Fruit fly (Drosophila melanogaster) whole organism, embryonic: Measurements from ENCODE around the gene CG6094.

Experiments
- Bgb ChIP-seq: fragments of 200-800 bp; sonication (Bioruptor generic); IDR thresholded peaks from 2 replicates; pipeline ENCODE4 v1.3.6; 2022; ENCODE audit warnings: missing biosample characterization, missing genetic modification characterization; ENCODE audit not compliant: partially characterized antibody
- CG11504 ChIP-seq: fragments of 200-800 bp; sonication (Bioruptor generic); optimal IDR thresholded peaks from 3 replicates; lab custom pipeline; 2019; ENCODE audit warnings: missing biosample characterization, mild to moderate bottlenecking, missing genetic modification characterization, moderate library complexity
- CG11560 ChIP-seq: fragments of 200-800 bp; sonication (Bioruptor generic); IDR thresholded peaks from 3 replicates; pipeline ENCODE4 v1.3.6; 2022; ENCODE audit warnings: missing biosample characterization, missing genetic modification characterization
- CG12299 ChIP-seq: fragments of 200-800 bp; sonication (Bioruptor generic); optimal IDR thresholded peaks from 2 replicates; lab custom pipeline; 2018; ENCODE audit warnings: missing biosample characterization, mild to moderate bottlenecking, missing genetic modification characterization
- CG12769 ChIP-seq: fragments of 200-800 bp; sonication (Bioruptor generic); optimal IDR thresholded peaks from 2 replicates; lab custom pipeline; 2019; ENCODE audit warnings: missing biosample characterization, mild to moderate bottlenecking, missing genetic modification characterization, moderate library complexity
- CG13296 ChIP-seq: fragments of 200-800 bp; sonication (Bioruptor generic); optimal IDR thresholded peaks from 3 replicates; lab custom pipeline; 2018; ENCODE audit warnings: missing biosample characterization, mild to moderate bottlenecking, missing genetic modification characterization
- CG13424 ChIP-seq: fragments of 200-800 bp; sonication (Bioruptor generic); optimal IDR thresholded peaks from 2 replicates; lab custom pipeline; 2019; ENCODE audit warnings: missing biosample characterization, mild to moderate bottlenecking, missing genetic modification characterization, moderate library complexity
- CG13624 ChIP-seq: fragments of 200-800 bp; sonication (Bioruptor generic); optimal IDR thresholded peaks from 2 replicates; lab custom pipeline; 2016; ENCODE audit warnings: missing biosample characterization, missing genetic modification characterization
- CG14441 ChIP-seq: fragments of 200-800 bp; sonication (Bioruptor generic); IDR thresholded peaks from 2 replicates; pipeline ENCODE4 v1.3.6; 2022; ENCODE audit warnings: missing biosample characterization, missing genetic modification characterization
- CG15073 ChIP-seq: fragments of 200-800 bp; sonication (Bioruptor generic); optimal IDR thresholded peaks from 2 replicates; lab custom pipeline; 2016; ENCODE audit warnings: missing biosample characterization, missing genetic modification characterization
- CG15514 ChIP-seq: fragments of 200-800 bp; sonication (Bioruptor generic); optimal IDR thresholded peaks from 3 replicates; lab custom pipeline; 2017; ENCODE audit warnings: missing biosample characterization, missing genetic modification characterization, mild to moderate bottlenecking, moderate library complexity, missing genetic modification reagents
- CG15601 ChIP-seq: fragments of 200-800 bp; sonication (Bioruptor generic); optimal IDR thresholded peaks from 3 replicates; lab custom pipeline; 2019; ENCODE audit warnings: missing biosample characterization, mild to moderate bottlenecking, missing genetic modification characterization, moderate library complexity
- CG17912 ChIP-seq: fragments of 200-800 bp; sonication (Bioruptor generic); optimal IDR thresholded peaks from 2 replicates; lab custom pipeline; 2018; ENCODE audit warnings: missing biosample characterization, mild to moderate bottlenecking, missing genetic modification characterization
- CG33213 ChIP-seq: fragments of 200-800 bp; sonication (Bioruptor generic); optimal IDR thresholded peaks from 3 replicates; lab custom pipeline; 2016; ENCODE audit warnings: missing biosample characterization, missing genetic modification characterization
- CG3407 ChIP-seq: fragments of 200-800 bp; sonication (Bioruptor generic); optimal IDR thresholded peaks from 2 replicates; lab custom pipeline; 2018; ENCODE audit warnings: missing biosample characterization, mild to moderate bottlenecking, missing genetic modification characterization
- CG3726 ChIP-seq: fragments of 200-800 bp; sonication (Bioruptor generic); IDR thresholded peaks from 3 replicates; pipeline ENCODE4, ENCODE4 v1.3.6; 2022; ENCODE audit warnings: missing biosample characterization, missing genetic modification characterization
- CG4730 ChIP-seq: fragments of 200-800 bp; sonication (Bioruptor generic); IDR thresholded peaks from 2 replicates; pipeline ENCODE4 v1.3.6; 2022; ENCODE audit warnings: missing biosample characterization, missing genetic modification characterization
- CG6272 ChIP-seq: fragments of 200-800 bp; sonication (Bioruptor generic); IDR thresholded peaks from 2 replicates; pipeline ENCODE4 v1.3.6; 2022; ENCODE audit warnings: missing biosample characterization, missing genetic modification characterization
- CG9932 ChIP-seq: fragments of 200-800 bp; sonication (Bioruptor generic); IDR thresholded peaks from 2 replicates; pipeline ENCODE4 v1.3.6; 2022; ENCODE audit warnings: missing biosample characterization, missing genetic modification characterization
- Dbx ChIP-seq: fragments of 200-800 bp; sonication (Bioruptor generic); IDR thresholded peaks from 3 replicates; pipeline ENCODE4 v1.3.6; 2022; ENCODE audit warnings: missing biosample characterization, missing genetic modification characterization
- HHEX ChIP-seq: fragments of 200-800 bp; sonication (Bioruptor generic); optimal IDR thresholded peaks from 3 replicates; lab custom pipeline; 2017; ENCODE audit warnings: missing biosample characterization, mild to moderate bottlenecking, missing genetic modification characterization, missing genetic modification reagents
- Mad ChIP-seq: fragments of 200-800 bp; sonication (Bioruptor generic); optimal IDR thresholded peaks from 2 replicates; lab custom pipeline; 2016; ENCODE audit warnings: missing biosample characterization, missing genetic modification characterization
- Meics ChIP-seq: fragments of 200-800 bp; sonication (Bioruptor generic); optimal IDR thresholded peaks from 2 replicates; lab custom pipeline; 2017; ENCODE audit warnings: missing biosample characterization, mild to moderate bottlenecking, missing genetic modification characterization
- PHDP ChIP-seq: fragments of 200-800 bp; sonication (Bioruptor generic); optimal IDR thresholded peaks from 3 replicates; lab custom pipeline; 2018; ENCODE audit warnings: missing biosample characterization, mild to moderate bottlenecking, missing genetic modification characterization, moderate library complexity
- Rx ChIP-seq: fragments of 200-800 bp; sonication (Bioruptor generic); IDR thresholded peaks from 2 replicates; pipeline ENCODE4 v1.3.6; 2022; ENCODE audit warnings: missing biosample characterization, missing genetic modification characterization
- Sox102F ChIP-seq: fragments of 200-800 bp; sonication (Bioruptor generic); optimal IDR thresholded peaks from 2 replicates; lab custom pipeline; 2018; ENCODE audit warnings: missing biosample characterization, mild to moderate bottlenecking, missing genetic modification characterization, moderate library complexity
- Spps ChIP-seq: fragments of 200-800 bp; sonication (Bioruptor generic); optimal IDR thresholded peaks from 2 replicates; lab custom pipeline; 2018; ENCODE audit warnings: missing biosample characterization, mild to moderate bottlenecking, missing genetic modification characterization
- ap ChIP-seq: fragments of 200-800 bp; sonication (Bioruptor generic); IDR thresholded peaks from 2 replicates; pipeline ENCODE4 v1.3.6; 2022; ENCODE audit warnings: missing biosample characterization, missing genetic modification characterization
- cad ChIP-seq: fragments of >200 bp; optimal IDR thresholded peaks from 2 replicates; lab custom pipeline; 2017; ENCODE audit warnings: missing biosample characterization, missing genetic modification characterization
- caup ChIP-seq: fragments of 200-800 bp; sonication (Bioruptor generic); optimal IDR thresholded peaks from 3 replicates; lab custom pipeline; 2017; ENCODE audit warnings: missing biosample characterization, mild to moderate bottlenecking, missing genetic modification characterization, moderate library complexity; ENCODE audit not compliant: severe bottlenecking
- corto ChIP-seq: fragments of 200-800 bp; sonication (Bioruptor generic); optimal IDR thresholded peaks from 2 replicates; lab custom pipeline; 2016; ENCODE audit warnings: missing biosample characterization, mild to moderate bottlenecking, missing genetic modification characterization, moderate library complexity
- cwo ChIP-seq: fragments of 200-800 bp; sonication (Bioruptor generic); optimal IDR thresholded peaks from 3 replicates; lab custom pipeline; 2017; ENCODE audit warnings: missing biosample characterization, missing genetic modification characterization, mild to moderate bottlenecking, moderate library complexity, missing genetic modification reagents
- dmrt99B ChIP-seq: fragments of 200-800 bp; sonication (Bioruptor generic); optimal IDR thresholded peaks from 2 replicates; lab custom pipeline; 2018; ENCODE audit warnings: missing biosample characterization, mild to moderate bottlenecking, missing genetic modification characterization, moderate library complexity
- en ChIP-seq: fragments of 200-800 bp; sonication (Bioruptor generic); optimal IDR thresholded peaks from 2 replicates; lab custom pipeline; 2016; ENCODE audit warnings: missing biosample characterization, missing genetic modification characterization
- fu2 ChIP-seq: fragments of 200-800 bp; sonication (Bioruptor generic); optimal IDR thresholded peaks from 2 replicates; lab custom pipeline; 2016; ENCODE audit warnings: missing biosample characterization, missing genetic modification characterization
- hb ChIP-seq: fragments of 200-800 bp; sonication (Bioruptor generic); IDR thresholded peaks from 3 replicates; pipeline ENCODE4 v1.3.6; 2022; ENCODE audit warnings: missing biosample characterization, missing genetic modification characterization; ENCODE audit not compliant: partially characterized antibody
- kah ChIP-seq: fragments of 200-800 bp; sonication (Bioruptor generic); optimal IDR thresholded peaks from 2 replicates; lab custom pipeline; 2018; ENCODE audit warnings: missing biosample characterization, mild to moderate bottlenecking, missing genetic modification characterization
- knrl ChIP-seq: fragments of 200-800 bp; sonication (Bioruptor generic); IDR thresholded peaks from 3 replicates; pipeline ENCODE4 v1.3.6; 2022; ENCODE audit warnings: missing biosample characterization, missing genetic modification characterization; ENCODE audit not compliant: partially characterized antibody
- lola ChIP-seq, 3 experiments: fragments of >200 bp in 2 of 3; fragments of 200-800 bp in 1 of 3; sonication (Bioruptor generic) in 1 of 3; optimal IDR thresholded peaks; 2 replicates each; lab custom pipeline; 2017 to 2019; ENCODE audit warnings: missing biosample characterization in 3 of 3, missing genetic modification characterization in 3 of 3, mild to moderate bottlenecking in 1 of 3, moderate library complexity in 1 of 3
- luna ChIP-seq: fragments of 200-800 bp; sonication (Bioruptor generic); optimal IDR thresholded peaks from 2 replicates; lab custom pipeline; 2016; ENCODE audit warnings: missing biosample characterization, missing genetic modification characterization
- pnt ChIP-seq: fragments of 200-800 bp; sonication (Bioruptor generic); optimal IDR thresholded peaks from 3 replicates; lab custom pipeline; 2016; ENCODE audit warnings: missing biosample characterization, missing genetic modification characterization
- repo ChIP-seq: fragments of 200-800 bp; sonication (Bioruptor generic); optimal IDR thresholded peaks from 2 replicates; lab custom pipeline; 2016; ENCODE audit warnings: missing biosample characterization, missing genetic modification characterization
- sima ChIP-seq: fragments of 200-800 bp; sonication (Bioruptor generic); optimal IDR thresholded peaks from 2 replicates; lab custom pipeline; 2016; ENCODE audit warnings: missing biosample characterization, missing genetic modification characterization
- so ChIP-seq: fragments of 200-800 bp; sonication (Bioruptor generic); IDR thresholded peaks from 3 replicates; pipeline ENCODE4 v1.3.6; 2022; ENCODE audit warnings: missing biosample characterization, missing genetic modification characterization
- sqz ChIP-seq: fragments of 200-800 bp; sonication (Bioruptor generic); optimal IDR thresholded peaks from 3 replicates; lab custom pipeline; 2018; ENCODE audit warnings: missing biosample characterization, mild to moderate bottlenecking, missing genetic modification characterization
- trh ChIP-seq: fragments of 200-800 bp; sonication (Bioruptor generic); optimal IDR thresholded peaks from 2 replicates; lab custom pipeline; 2016; ENCODE audit warnings: missing biosample characterization, missing genetic modification characterization
- vnd ChIP-seq: fragments of 200-800 bp; sonication (Bioruptor generic); IDR thresholded peaks from 3 replicates; pipeline ENCODE4 v1.3.6; 2022; ENCODE audit warnings: missing biosample characterization, missing genetic modification characterization; ENCODE audit not compliant: partially characterized antibody
- wdn ChIP-seq: fragments of 200-800 bp; sonication (Bioruptor generic); IDR thresholded peaks from 2 replicates; pipeline ENCODE4 v1.3.6; 2022; ENCODE audit warnings: missing biosample characterization, missing genetic modification characterization
- zfh2 ChIP-seq: fragments of 200-800 bp; sonication (Bioruptor generic); optimal IDR thresholded peaks from 2 replicates; lab custom pipeline; 2016; ENCODE audit warnings: missing biosample characterization, missing genetic modification characterization

CG6094 gene

dm6 chr2L:10526953-10527584 is 20.2 kb downstream of the CG6094 start, which contains the start of gene Lip4 (continued):
- TF ChIP-seq CG12299 (tag; lab: Kevin White, UChicago): peak; percentile 55
- peak; percentile 61 for TF ChIP-seq CG15514 (GFP tag; lab: Kevin White, UChicago)
- TF ChIP-seq so (GFP tag; lab: Robert Waterston, UW): peak; percentile 76; the same call in 2 of the 3 replicates
- peak; percentile 82 for TF ChIP-seq PHDP (tag; lab: Kevin White, UChicago)
- 0 out of 3 replicates have a peak, but pooled peaks have one; percentile 35 for TF ChIP-seq CG11560 (tag; lab: Robert Waterston, UW)
- peak; percentile 75 for TF ChIP-seq CG12769 (tag; lab: Kevin White, UChicago)
- peak; percentile 65 for TF ChIP-seq caup
- peak; percentile 82 for TF ChIP-seq CG14441 (GFP tag; lab: Robert Waterston, UW)
- TF ChIP-seq CG15073: peak; percentile 32
- TF ChIP-seq vnd (GFP tag; lab: Robert Waterston, UW): no peak
- TF ChIP-seq Mad (GFP tag; lab: Kevin White, UChicago): peak; percentile 31
- TF ChIP-seq HHEX (GFP tag; lab: Kevin White, UChicago): peak; percentile 76
- peak; percentile 14 for TF ChIP-seq fu2 (GFP tag; lab: Kevin White, UChicago)
- no peak for TF ChIP-seq CG17912 (GFP tag; lab: Kevin White, UChicago)
- peak; percentile 3 for TF ChIP-seq sima (GFP tag; lab: Kevin White, UChicago)
- peak; percentile 4 for TF ChIP-seq CG33213
- no peak for TF ChIP-seq knrl (GFP tag; lab: Robert Waterston, UW)
- peak; percentile 83 for TF ChIP-seq CG13424 (tag; lab: Kevin White, UChicago)
- TF ChIP-seq kah (GFP tag; lab: Kevin White, UChicago): peak; percentile 28
- TF ChIP-seq Sox102F: peak; percentile 86
- TF ChIP-seq CG6272 (GFP tag; lab: Robert Waterston, UW): peak; percentile 38; the same call in 1 of the 2 replicates
- peak; percentile 65 for TF ChIP-seq cwo (GFP tag; lab: Kevin White, UChicago)
- peak; percentile 8 for TF ChIP-seq en (GFP tag; lab: Kevin White, UChicago)
- TF ChIP-seq CG15601 (tag; lab: Kevin White, UChicago): peak; percentile 15
- TF ChIP-seq pnt: peak; percentile 2
- peak in 1 of 3 experiments; percentile 53 for TF ChIP-seq lola (GFP tag; optimal IDR thresholded peaks at IDR 0.05; lab: Kevin White, UChicago)
- no peak for TF ChIP-seq corto
- peak; percentile 84 for TF ChIP-seq dmrt99B (tag; lab: Kevin White, UChicago)
- peak; percentile 66; the same call in 1 of the 2 replicates for TF ChIP-seq CG4730 (GFP tag; lab: Robert Waterston, UW)
- peak; percentile 66; the same call in 1 of the 3 replicates for TF ChIP-seq CG3726
- TF ChIP-seq luna (GFP tag; lab: Kevin White, UChicago): no peak
- peak; percentile 66 for TF ChIP-seq wdn (GFP tag; lab: Robert Waterston, UW)
- peak; percentile 17 for TF ChIP-seq Spps
- TF ChIP-seq ap (GFP tag; lab: Robert Waterston, UW): peak; percentile 79
- TF ChIP-seq CG13624 (GFP tag; lab: Kevin White, UChicago): peak; percentile 40
- TF ChIP-seq Bgb: no peak
- TF ChIP-seq sqz: peak; percentile 33
- no peak for TF ChIP-seq hb (GFP tag; lab: Robert Waterston, UW)
- TF ChIP-seq CG9932 (GFP tag; lab: Robert Waterston, UW): no peak
- TF ChIP-seq repo (GFP tag; lab: Kevin White, UChicago): peak; percentile 28
- TF ChIP-seq trh: peak; percentile 49
- TF ChIP-seq Meics: peak; percentile 80
- TF ChIP-seq CG13296: peak; percentile 80
- TF ChIP-seq cad (GFP tag; lab: Kevin White, UChicago): no peak
- TF ChIP-seq zfh2 (GFP tag; lab: Kevin White, UChicago): peak; percentile 4
- no peak; the same call in 1 of the 3 replicates for TF ChIP-seq Dbx (GFP tag; lab: Robert Waterston, UW)
- TF ChIP-seq CG3407 (GFP tag; lab: Kevin White, UChicago): peak; percentile 18
- TF ChIP-seq Rx (GFP tag; lab: Robert Waterston, UW): no peak
- TF ChIP-seq CG11504: peak; percentile 95
